Fruit fly (Drosophila melanogaster) whole organism, embryonic: ENCODE data around the gene CG13043.
A peak's percentile ranks its signal among the peaks of the same experiment; 100 is the strongest.

Experiments
- C15 ChIP-seq: fragments of 200-800 bp; sonication (Bioruptor generic); IDR thresholded peaks from 3 replicates; pipeline ENCODE4 v1.3.6; 2022; ENCODE audit warnings: missing biosample characterization, missing genetic modification characterization
- CG10321 ChIP-seq: fragments of 200-800 bp; sonication (Bioruptor generic); IDR thresholded peaks from 2 replicates; pipeline ENCODE4 v1.3.6; 2022; ENCODE audit warnings: missing biosample characterization, missing genetic modification characterization
- CG10366 ChIP-seq: fragments of 200-800 bp; sonication (Bioruptor generic); IDR thresholded peaks from 2 replicates; pipeline ENCODE4 v1.3.6; 2022; ENCODE audit warnings: missing biosample characterization, missing genetic modification characterization
- CG11560 ChIP-seq: fragments of 200-800 bp; sonication (Bioruptor generic); IDR thresholded peaks from 3 replicates; pipeline ENCODE4 v1.3.6; 2022; ENCODE audit warnings: missing biosample characterization, missing genetic modification characterization
- CG11695 ChIP-seq: fragments of 200-800 bp; sonication (Bioruptor generic); IDR thresholded peaks from 3 replicates; pipeline ENCODE4 v1.3.6; 2022; ENCODE audit warnings: missing biosample characterization, missing genetic modification characterization
- CG12391 ChIP-seq: fragments of 200-800 bp; sonication (Bioruptor generic); optimal IDR thresholded peaks from 3 replicates; lab custom pipeline; 2018; ENCODE audit warnings: missing biosample characterization, mild to moderate bottlenecking, missing genetic modification characterization, moderate library complexity
- CG14860 ChIP-seq: fragments of 200-800 bp; sonication (Bioruptor generic); IDR thresholded peaks from 3 replicates; pipeline ENCODE4 v1.3.6; 2022; ENCODE audit warnings: missing biosample characterization, missing genetic modification characterization; ENCODE audit not compliant: partially characterized antibody
- CG17328 ChIP-seq: fragments of 200-800 bp; sonication (Bioruptor generic); IDR thresholded peaks from 2 replicates; pipeline ENCODE4 v1.3.6; 2022; ENCODE audit warnings: missing biosample characterization, missing genetic modification characterization
- CG17385 ChIP-seq: fragments of 200-800 bp; sonication (Bioruptor generic); optimal IDR thresholded peaks from 3 replicates; lab custom pipeline; 2018; ENCODE audit warnings: missing biosample characterization, mild to moderate bottlenecking, missing genetic modification characterization
- CG17612 ChIP-seq: fragments of 200-800 bp; sonication (Bioruptor generic); IDR thresholded peaks from 2 replicates; pipeline ENCODE4 v1.3.6; 2022; ENCODE audit warnings: missing biosample characterization, missing genetic modification characterization
- CG1832 ChIP-seq: fragments of 200-800 bp; sonication (Bioruptor generic); optimal IDR thresholded peaks from 2 replicates; lab custom pipeline; 2017; ENCODE audit warnings: missing biosample characterization, mild to moderate bottlenecking, missing genetic modification characterization, inconsistent platforms
- CG30020 ChIP-seq: fragments of 200-800 bp; optimal IDR thresholded peaks from 2 replicates; lab custom pipeline; 2019; ENCODE audit warnings: missing biosample characterization, mild to moderate bottlenecking, missing genetic modification characterization, moderate library complexity
- CG3065 ChIP-seq: fragments of 200-800 bp; sonication (Bioruptor generic); optimal IDR thresholded peaks from 2 replicates; lab custom pipeline; 2016; ENCODE audit warnings: missing biosample characterization, missing genetic modification characterization
- CG32532 ChIP-seq: fragments of 200-800 bp; sonication (Bioruptor generic); IDR thresholded peaks from 2 replicates; pipeline ENCODE4 v1.3.6; 2022; ENCODE audit warnings: missing biosample characterization, missing genetic modification characterization
- CG32767 ChIP-seq: fragments of 200-800 bp; sonication (Bioruptor generic); IDR thresholded peaks from 2 replicates; pipeline ENCODE4 v1.3.6; 2022; ENCODE audit warnings: missing biosample characterization, missing genetic modification characterization
- CG33557 ChIP-seq: fragments of 200-800 bp; sonication (Bioruptor generic); optimal IDR thresholded peaks from 2 replicates; lab custom pipeline; 2019; ENCODE audit warnings: missing biosample characterization, mild to moderate bottlenecking, missing genetic modification characterization, moderate library complexity
- CG3847 ChIP-seq: fragments of 200-800 bp; sonication (Bioruptor generic); IDR thresholded peaks from 2 replicates; pipeline ENCODE4 v1.3.6; 2022; ENCODE audit warnings: missing biosample characterization, missing genetic modification characterization
- CG42726 ChIP-seq: fragments of 200-800 bp; sonication (Bioruptor generic); IDR thresholded peaks from 2 replicates; pipeline ENCODE4 v1.3.6; 2022; ENCODE audit warnings: missing biosample characterization, missing genetic modification characterization; ENCODE audit not compliant: partially characterized antibody
- CG43689 ChIP-seq: fragments of 200-800 bp; sonication (Bioruptor generic); IDR thresholded peaks from 2 replicates; pipeline ENCODE4 v1.3.6; 2022; ENCODE audit warnings: missing biosample characterization, missing genetic modification characterization
- CG5245 ChIP-seq: fragments of 200-800 bp; sonication (Bioruptor generic); optimal IDR thresholded peaks from 3 replicates; lab custom pipeline; 2016; ENCODE audit warnings: missing biosample characterization, missing genetic modification characterization
- CG8944 ChIP-seq: fragments of 200-800 bp; sonication (Bioruptor generic); optimal IDR thresholded peaks from 3 replicates; lab custom pipeline; 2016; ENCODE audit warnings: missing biosample characterization, missing genetic modification characterization
- CG9727 ChIP-seq: fragments of 200-800 bp; sonication (Bioruptor generic); optimal IDR thresholded peaks from 3 replicates; lab custom pipeline; 2017; ENCODE audit warnings: missing biosample characterization, mild to moderate bottlenecking, missing genetic modification characterization
- CG9932 ChIP-seq: fragments of 200-800 bp; sonication (Bioruptor generic); IDR thresholded peaks from 2 replicates; pipeline ENCODE4 v1.3.6; 2022; ENCODE audit warnings: missing biosample characterization, missing genetic modification characterization
- E2f1 ChIP-seq: fragments of 200-800 bp; sonication (Bioruptor generic); IDR thresholded peaks from 2 replicates; pipeline ENCODE4 v1.3.6; 2022; ENCODE audit warnings: missing biosample characterization, missing genetic modification characterization
- E2f2 ChIP-seq: fragments of 200-800 bp; sonication (Bioruptor generic); IDR thresholded peaks from 2 replicates; pipeline ENCODE4 v1.3.6; 2022; ENCODE audit warnings: missing biosample characterization, missing genetic modification characterization
- HmgZ ChIP-seq: fragments of 200-800 bp; sonication (Bioruptor generic); optimal IDR thresholded peaks from 2 replicates; lab custom pipeline; 2018; ENCODE audit warnings: missing biosample characterization, mild to moderate bottlenecking, missing genetic modification characterization
- Hr3 ChIP-seq: fragments of 200-800 bp; sonication (Bioruptor generic); optimal IDR thresholded peaks from 3 replicates; lab custom pipeline; 2016; ENCODE audit warnings: missing biosample characterization, missing genetic modification characterization
- Hr51 ChIP-seq, 2 experiments: fragments of 200-800 bp; sonication (Bioruptor generic); optimal IDR thresholded peaks; 2 replicates in 1 of 2; 3 replicates in 1 of 2; lab custom pipeline; 2016 to 2018; ENCODE audit warnings: missing biosample characterization in 2 of 2, missing genetic modification characterization in 2 of 2, mild to moderate bottlenecking in 1 of 2, moderate library complexity in 1 of 2
- Hr78 ChIP-seq, 2 experiments: fragments of 200-800 bp in 1 of 2; fragments of >200 bp in 1 of 2; sonication (Bioruptor generic) in 1 of 2; optimal IDR thresholded peaks; 2 replicates each; lab custom pipeline; 2017 to 2019; ENCODE audit warnings: missing biosample characterization in 2 of 2, missing genetic modification characterization in 2 of 2, mild to moderate bottlenecking in 1 of 2, moderate library complexity in 1 of 2
- Oli ChIP-seq: fragments of 200-800 bp; sonication (Bioruptor generic); optimal IDR thresholded peaks from 2 replicates; lab custom pipeline; 2018; ENCODE audit warnings: missing biosample characterization, mild to moderate bottlenecking, missing genetic modification characterization, moderate library complexity
- YL-1 ChIP-seq: fragments of 200-800 bp; sonication (Bioruptor generic); optimal IDR thresholded peaks from 3 replicates; lab custom pipeline; 2017; ENCODE audit warnings: missing biosample characterization, mild to moderate bottlenecking, missing genetic modification characterization
- al ChIP-seq: fragments of 200-800 bp; sonication (Bioruptor generic); IDR thresholded peaks from 2 replicates; pipeline ENCODE4 v1.3.6; 2022; ENCODE audit warnings: missing biosample characterization, missing genetic modification characterization
- amos ChIP-seq: fragments of 200-800 bp; sonication (Bioruptor generic); IDR thresholded peaks from 2 replicates; pipeline ENCODE4 v1.3.6; 2022; ENCODE audit warnings: missing biosample characterization, missing genetic modification characterization; ENCODE audit not compliant: partially characterized antibody
- aop ChIP-seq: fragments of 200-800 bp; sonication (Bioruptor generic); IDR thresholded peaks from 2 replicates; pipeline ENCODE4 v1.3.6; 2022; ENCODE audit warnings: missing biosample characterization, missing genetic modification characterization
- cad ChIP-seq: fragments of >200 bp; optimal IDR thresholded peaks from 2 replicates; lab custom pipeline; 2017; ENCODE audit warnings: missing biosample characterization, missing genetic modification characterization
- dmrt99B ChIP-seq: fragments of 200-800 bp; sonication (Bioruptor generic); optimal IDR thresholded peaks from 2 replicates; lab custom pipeline; 2018; ENCODE audit warnings: missing biosample characterization, mild to moderate bottlenecking, missing genetic modification characterization, moderate library complexity
- gsb ChIP-seq: fragments of 200-800 bp; sonication (Bioruptor generic); IDR thresholded peaks from 2 replicates; pipeline ENCODE4 v1.3.6; 2022; ENCODE audit warnings: missing biosample characterization, missing genetic modification characterization
- ham ChIP-seq: fragments of 200-800 bp; sonication (Bioruptor generic); IDR thresholded peaks from 2 replicates; pipeline ENCODE4 v1.3.6; 2022; ENCODE audit warnings: missing biosample characterization, missing genetic modification characterization
- jumu ChIP-seq: fragments of 200-800 bp; sonication (Bioruptor generic); optimal IDR thresholded peaks from 3 replicates; lab custom pipeline; 2016; ENCODE audit warnings: missing biosample characterization, missing genetic modification characterization
- lmd ChIP-seq: fragments of 200-800 bp; sonication (Bioruptor generic); IDR thresholded peaks from 2 replicates; pipeline ENCODE4 v1.3.6; 2022; ENCODE audit warnings: missing biosample characterization, missing genetic modification characterization
- mld ChIP-seq: fragments of 200-800 bp; sonication (Bioruptor generic); IDR thresholded peaks from 3 replicates; pipeline ENCODE4 v1.3.6; 2022; ENCODE audit warnings: missing biosample characterization, missing genetic modification characterization; ENCODE audit not compliant: partially characterized antibody
- nmo ChIP-seq: fragments of 200-800 bp; sonication (Bioruptor generic); optimal IDR thresholded peaks from 2 replicates; lab custom pipeline; 2018; ENCODE audit warnings: missing biosample characterization, mild to moderate bottlenecking, missing genetic modification characterization, moderate library complexity
- onecut ChIP-seq: fragments of 200-800 bp; sonication (Bioruptor generic); IDR thresholded peaks from 2 replicates; pipeline ENCODE4 v1.3.6; 2022; ENCODE audit warnings: missing biosample characterization, missing genetic modification characterization
- prd ChIP-seq, 3 experiments: fragments of >200 bp in 2 of 3; fragments of 200-800 bp in 1 of 3; sonication (Bioruptor generic) in 1 of 3; optimal IDR thresholded peaks in 2 of 3; IDR thresholded peaks in 1 of 3; 2 replicates in 2 of 3; 3 replicates in 1 of 3; pipeline versions ENCODE4 v1.3.6 to Lab custom; 2017 to 2022; ENCODE audit warnings: missing biosample characterization in 1 of 3, missing genetic modification characterization in 1 of 3
- seq ChIP-seq: fragments of 200-800 bp; sonication (Bioruptor generic); IDR thresholded peaks from 2 replicates; pipeline ENCODE4 v1.3.6; 2022; ENCODE audit warnings: missing biosample characterization, missing genetic modification characterization
- tgo ChIP-seq: fragments of 200-800 bp; sonication (Bioruptor generic); IDR thresholded peaks from 3 replicates; pipeline ENCODE4 v1.3.6; 2022; ENCODE audit warnings: missing biosample characterization, missing genetic modification characterization
- tio ChIP-seq: fragments of 200-800 bp; sonication (Bioruptor generic); optimal IDR thresholded peaks from 2 replicates; lab custom pipeline; 2017; ENCODE audit warnings: missing biosample characterization, missing genetic modification characterization, inconsistent platforms
- ttk ChIP-seq: fragments of 200-800 bp; sonication (Bioruptor generic); IDR thresholded peaks from 2 replicates; pipeline ENCODE4 v2.1.2; 2022; ENCODE audit warnings: missing biosample characterization, missing genetic modification characterization
- wek ChIP-seq: fragments of 200-800 bp; sonication (Bioruptor generic); optimal IDR thresholded peaks from 3 replicates; lab custom pipeline; 2018; ENCODE audit warnings: missing biosample characterization, mild to moderate bottlenecking, missing genetic modification characterization, moderate library complexity
- zf30C ChIP-seq: fragments of 200-800 bp; sonication (Bioruptor generic); optimal IDR thresholded peaks from 3 replicates; lab custom pipeline; 2018; ENCODE audit warnings: missing biosample characterization, mild to moderate bottlenecking, missing genetic modification characterization

Gene CG13043

dm6 chr3L:16289067-16289466, 16.6 kb downstream of the CG13043 start (continued):
- no peak for TF ChIP-seq YL-1 (GFP tag; lab: Kevin White, UChicago)
- TF ChIP-seq CG3847 (GFP tag; lab: Robert Waterston, UW) = no peak
- TF ChIP-seq lmd (GFP tag; lab: Robert Waterston, UW) = no peak
- no peak for TF ChIP-seq CG9932 (GFP tag; lab: Robert Waterston, UW)
- no peak for TF ChIP-seq aop (GFP tag; lab: Robert Waterston, UW)
- no peak for TF ChIP-seq C15
- TF ChIP-seq ham (GFP tag; lab: Robert Waterston, UW) = no peak
- no peak for TF ChIP-seq CG30020 (tag; lab: Kevin White, UChicago)
- no peak for TF ChIP-seq amos
- TF ChIP-seq wek (GFP tag; lab: Kevin White, UChicago) = no peak
- no peak for TF ChIP-seq CG5245 (GFP tag; lab: Kevin White, UChicago)
- TF ChIP-seq CG12391 (tag; lab: Kevin White, UChicago) = no peak
- TF ChIP-seq onecut (GFP tag; lab: Robert Waterston, UW) = 0 out of 2 replicates have a peak, but pooled peaks have one; percentile 7
- TF ChIP-seq cad (GFP tag; lab: Kevin White, UChicago) = no peak
- TF ChIP-seq CG17612 (GFP tag; lab: Robert Waterston, UW) = no peak
- TF ChIP-seq CG10366 (GFP tag; lab: Robert Waterston, UW) = no peak; the same call in 1 of the 2 replicates
- TF ChIP-seq CG33557 (GFP tag; lab: Kevin White, UChicago) = no peak
- TF ChIP-seq Hr51 (GFP tag; optimal IDR thresholded peaks at IDR 0.05; lab: Kevin White, UChicago) = peak in 1 of 2 experiments; percentile 69
- peak; percentile 43; the same call in 1 of the 3 replicates for TF ChIP-seq tgo
- TF ChIP-seq CG11695 = 0 out of 3 replicates have a peak, but pooled peaks have one; percentile 27
- TF ChIP-seq E2f2 (GFP tag; lab: Robert Waterston, UW) = peak; percentile 22; the same call in 1 of the 2 replicates
- TF ChIP-seq CG11560 (tag; lab: Robert Waterston, UW) = no peak
- peak; percentile 5 for TF ChIP-seq tio (GFP tag; lab: Kevin White, UChicago)
- TF ChIP-seq CG32532 (GFP tag; lab: Robert Waterston, UW) = no peak
- no peak for TF ChIP-seq HmgZ
- no peak for TF ChIP-seq CG3065 (GFP tag; lab: Kevin White, UChicago)
- TF ChIP-seq CG43689 (GFP tag; lab: Robert Waterston, UW) = no peak
- TF ChIP-seq zf30C (GFP tag; lab: Kevin White, UChicago) = no peak
- no peak for TF ChIP-seq al (GFP tag; lab: Robert Waterston, UW)
- peak; percentile 44; the same call in 1 of the 2 replicates for TF ChIP-seq CG17328 (GFP tag; lab: Robert Waterston, UW)
- TF ChIP-seq CG10321 (GFP tag; lab: Robert Waterston, UW) = 0 out of 2 replicates have a peak, but pooled peaks have one; percentile 9
- TF ChIP-seq CG14860 (GFP tag; lab: Robert Waterston, UW) = no peak
- TF ChIP-seq CG42726 (GFP tag; lab: Robert Waterston, UW) = no peak
- TF ChIP-seq dmrt99B (tag; lab: Kevin White, UChicago) = peak; percentile 43
- TF ChIP-seq jumu = no peak
- peak; percentile 13 for TF ChIP-seq CG17385
- TF ChIP-seq CG8944 (GFP tag; lab: Kevin White, UChicago) = no peak
- TF ChIP-seq mld (GFP tag; lab: Robert Waterston, UW) = no peak
- TF ChIP-seq CG9727 (GFP tag; lab: Kevin White, UChicago) = no peak
- 0 out of 2 replicates have a peak, but pooled peaks have one; percentile 11 for TF ChIP-seq ttk (GFP tag; lab: Robert Waterston, UW)
- peak; percentile 73 for TF ChIP-seq seq
- TF ChIP-seq Hr78 (GFP tag; optimal IDR thresholded peaks at IDR 0.05; lab: Kevin White, UChicago) = no peak
- TF ChIP-seq nmo (GFP tag; lab: Kevin White, UChicago) = peak; percentile 2
- TF ChIP-seq CG1832 (GFP tag; lab: Kevin White, UChicago) = no peak
- TF ChIP-seq CG32767 (GFP tag; lab: Robert Waterston, UW) = peak; percentile 46; the same call in 1 of the 2 replicates
- no peak for TF ChIP-seq prd (optimal IDR thresholded peaks at IDR 0.05; lab: Kevin White, UChicago)
- TF ChIP-seq prd (GFP tag; IDR thresholded peaks at IDR 0.05; lab: Robert Waterston, UW) = peak; percentile 38; the same call in 1 of the 3 replicates
- peak; percentile 33; the same call in 1 of the 2 replicates for TF ChIP-seq E2f1 (GFP tag; lab: Robert Waterston, UW)
- TF ChIP-seq gsb (GFP tag; lab: Robert Waterston, UW) = no peak
- peak; percentile 61 for TF ChIP-seq Oli
- TF ChIP-seq Hr3 (GFP tag; lab: Kevin White, UChicago) = peak; percentile 24
